Fruit fly (Drosophila melanogaster): ENCODE measurements around the gene CG6937.

Gene CG6937

dm6 chr3R:22564707-22565106, 19.9 kb upstream of the CG6937 start:
- TF ChIP-seq noc (tag; optimal IDR thresholded peaks at IDR 0.05) = no peak

dm6 chr3R:22565732-22566131, 18.8 kb upstream of the CG6937 start:
- TF ChIP-seq noc (tag; optimal IDR thresholded peaks at IDR 0.05) = no peak

- TF ChIP-seq noc (tag; optimal IDR thresholded peaks at IDR 0.05) = no peak
Observed at dm6 chr3R:22568508-22568907, 16.1 kb upstream of the CG6937 start.

dm6 chr3R:22569888-22570287, 14.7 kb upstream of the CG6937 start, which contains the start of gene CG33110:
Gene CG33110 (plus strand): TSS chr3R:22570188.
- no peak for TF ChIP-seq noc (tag; optimal IDR thresholded peaks at IDR 0.05)

- no peak for TF ChIP-seq noc (tag; optimal IDR thresholded peaks at IDR 0.05)
Observed at dm6 chr3R:22573590-22573989, 11.0 kb upstream of the CG6937 start.

- no peak for TF ChIP-seq noc (tag; optimal IDR thresholded peaks at IDR 0.05)
Observed at dm6 chr3R:22576096-22576697, 8.4 kb upstream of the CG6937 start.

- no peak for TF ChIP-seq noc (tag; optimal IDR thresholded peaks at IDR 0.05)
Observed at dm6 chr3R:22576979-22577378, 7.6 kb upstream of the CG6937 start.

dm6 chr3R:22580546-22580945, 4.0 kb upstream of the CG6937 start, which contains the start of gene CSN6:
Gene CSN6 (plus strand): TSS chr3R:22580773.
- no peak for TF ChIP-seq noc (tag; optimal IDR thresholded peaks at IDR 0.05)

- no peak for TF ChIP-seq noc (tag; optimal IDR thresholded peaks at IDR 0.05)
Observed at dm6 chr3R:22582981-22583380, 1.6 kb upstream of the CG6937 start, which contains the start of gene Dph5. Gene Dph5 (minus strand): TSS chr3R:22583225.

dm6 chr3R:22586525-22586924, 2.0 kb downstream of the CG6937 start, which contains the start of gene btn:
Gene btn (minus strand): TSS chr3R:22586625.
- TF ChIP-seq noc (tag; optimal IDR thresholded peaks at IDR 0.05) = no peak

- TF ChIP-seq noc (tag; optimal IDR thresholded peaks at IDR 0.05) = peak; percentile 52
Observed at dm6 chr3R:22587419-22587963, 2.9 kb downstream of the CG6937 start, which contains the start of gene Efa6. Gene Efa6 (plus strand): TSS chr3R:22587755.

dm6 chr3R:22588756-22589155, 4.2 kb downstream of the CG6937 start:
- TF ChIP-seq noc (tag; optimal IDR thresholded peaks at IDR 0.05) = no peak

dm6 chr3R:22589311-22589710, 4.7 kb downstream of the CG6937 start:
- TF ChIP-seq noc (tag; optimal IDR thresholded peaks at IDR 0.05) = no peak

- no peak for TF ChIP-seq noc (tag; optimal IDR thresholded peaks at IDR 0.05)
Observed at dm6 chr3R:22590668-22591275, 6.2 kb downstream of the CG6937 start.

dm6 chr3R:22594257-22594656, 9.7 kb downstream of the CG6937 start:
- no peak for TF ChIP-seq noc (tag; optimal IDR thresholded peaks at IDR 0.05)

- peak; percentile 45 for TF ChIP-seq noc (tag; optimal IDR thresholded peaks at IDR 0.05)
Observed at dm6 chr3R:22595293-22595868, 10.8 kb downstream of the CG6937 start.

- TF ChIP-seq noc (tag; optimal IDR thresholded peaks at IDR 0.05) = no peak
Observed at dm6 chr3R:22596450-22596849, 11.9 kb downstream of the CG6937 start.
